Worm (Caenorhabditis elegans): ENCODE results near the gene C25B8.8.

- TF ChIP-seq lin-13 (GFP tag; optimal IDR thresholded peaks at IDR 0.05), result no peak
- no peak for TF ChIP-seq elt-2 (tag; optimal IDR thresholded peaks at IDR 0.05)
Observed at ce11 chrX:6588495-6588894, 21.3 kb upstream of the C25B8.8 start, which contains the start of gene fbxl-4.
